Worm (Caenorhabditis elegans) whole organism, young adult: ENCODE measurements around the gene F01G10.9.

Experiments used
- C17E4.6 ChIP-seq: fragments of 200-800 bp; sonication (Bioruptor generic); IDR thresholded peaks from 2 replicates; pipeline ENCODE4 v1.3.6; 2022; ENCODE audit warnings: missing genetic modification reagents, missing genetic modification characterization, missing compliant biosample characterization
- D2030.7 ChIP-seq: fragments of 200-800 bp; sonication (Bioruptor generic); IDR thresholded peaks from 2 replicates; pipeline ENCODE4 v1.3.6; 2022; ENCODE audit warnings: missing genetic modification reagents, missing genetic modification characterization, missing compliant biosample characterization
- F33H1.4 ChIP-seq: fragments of 200-800 bp; sonication (Bioruptor generic); IDR thresholded peaks from 2 replicates; pipeline ENCODE4 v1.3.6; 2022; ENCODE audit warnings: missing genetic modification reagents, missing genetic modification characterization, missing compliant biosample characterization
- F57A8.1 ChIP-seq: fragments of 200-800 bp; sonication (Bioruptor generic); optimal IDR thresholded peaks from 2 replicates; lab custom pipeline; 2018; ENCODE audit warnings: mild to moderate bottlenecking, missing genetic modification characterization, moderate library complexity, missing compliant biosample characterization
- K12H6.12 ChIP-seq: fragments of 200-800 bp; sonication (Bioruptor generic); optimal IDR thresholded peaks from 2 replicates; lab custom pipeline; 2018; ENCODE audit warnings: mild to moderate bottlenecking, missing genetic modification characterization, missing compliant biosample characterization
- Y67H2A.10 ChIP-seq: fragments of 200-800 bp; sonication (Bioruptor generic); conservative IDR thresholded peaks from 2 replicates; pipeline ENCODE4 v1.3.6; 2022; ENCODE audit warnings: missing genetic modification reagents, missing genetic modification characterization, missing compliant biosample characterization
- Y79H2A.3 ChIP-seq: fragments of 200-800 bp; sonication (Bioruptor generic); conservative IDR thresholded peaks from 2 replicates; pipeline ENCODE4 v1.3.6; 2022; ENCODE audit warnings: missing genetic modification reagents, missing genetic modification characterization, missing compliant biosample characterization
- ZK185.1 ChIP-seq: sonication (generic microtip); optimal IDR thresholded peaks from 2 replicates; lab custom pipeline; 2016; ENCODE audit warnings: mild to moderate bottlenecking, missing genetic modification characterization, missing compliant biosample characterization; ENCODE audit not compliant: poor library complexity, severe bottlenecking
- ama-1 ChIP-seq, 3 experiments: fragments of 150-350 bp in 1 of 3; sonication (generic microtip) in 2 of 3; optimal IDR thresholded peaks; 2 replicates each; lab custom pipeline; 2014 to 2018; ENCODE audit warnings: missing biosample characterization in 2 of 3, missing genetic modification characterization in 2 of 3, missing genetic modification reagents in 2 of 3
- attf-6 ChIP-seq: fragments of 200-800 bp; sonication (Bioruptor generic); IDR thresholded peaks from 2 replicates; pipeline ENCODE4 v1.3.6; 2022; ENCODE audit warnings: missing genetic modification reagents, missing genetic modification characterization, missing compliant biosample characterization
- bed-1 ChIP-seq: fragments of 200-800 bp; sonication (Bioruptor generic); IDR thresholded peaks from 2 replicates; pipeline ENCODE4 v1.3.6; 2022; ENCODE audit warnings: missing genetic modification reagents, missing genetic modification characterization, missing compliant biosample characterization
- bed-2 ChIP-seq: fragments of 200-800 bp; sonication (Bioruptor generic); IDR thresholded peaks from 2 replicates; pipeline ENCODE4 v1.3.6; 2022; ENCODE audit warnings: missing genetic modification reagents, missing genetic modification characterization, missing compliant biosample characterization
- ceh-100 ChIP-seq: fragments of 200-800 bp; sonication (Bioruptor generic); IDR thresholded peaks from 2 replicates; pipeline ENCODE4 v1.3.6; 2022; ENCODE audit warnings: missing genetic modification reagents, missing genetic modification characterization, missing compliant biosample characterization
- ceh-79 ChIP-seq: sonication (generic microtip); optimal IDR thresholded peaks from 2 replicates; lab custom pipeline; 2017; ENCODE audit warnings: mild to moderate bottlenecking, missing genetic modification characterization, missing compliant biosample characterization
- ceh-91 ChIP-seq: fragments of 200-800 bp; sonication (Bioruptor generic); IDR thresholded peaks from 2 replicates; pipeline ENCODE4 v1.3.6; 2022; ENCODE audit warnings: missing genetic modification reagents, missing genetic modification characterization, missing compliant biosample characterization
- chd-7 ChIP-seq: sonication (generic microtip); optimal IDR thresholded peaks from 2 replicates; lab custom pipeline; 2016; ENCODE audit warnings: mild to moderate bottlenecking, missing genetic modification characterization, moderate library complexity, missing compliant biosample characterization
- dpff-1 ChIP-seq: sonication (generic microtip); optimal IDR thresholded peaks from 2 replicates; lab custom pipeline; 2017; ENCODE audit warnings: mild to moderate bottlenecking, missing genetic modification characterization, missing compliant biosample characterization
- efl-1 ChIP-seq: fragments of 150-350 bp; optimal IDR thresholded peaks from 2 replicates; lab custom pipeline; 2014; ENCODE audit warnings: missing biosample characterization, missing genetic modification reagents, missing genetic modification characterization
- egl-44 ChIP-seq: fragments of 200-800 bp; sonication (Bioruptor generic); IDR thresholded peaks from 2 replicates; pipeline ENCODE4 v1.3.6; 2022; ENCODE audit warnings: missing genetic modification reagents, missing genetic modification characterization, missing compliant biosample characterization
- egrh-3 ChIP-seq: fragments of 200-800 bp; sonication (Bioruptor generic); IDR thresholded peaks from 2 replicates; pipeline ENCODE4 v1.3.6; 2022; ENCODE audit warnings: missing genetic modification reagents, missing genetic modification characterization, missing compliant biosample characterization
- gei-17 ChIP-seq: fragments of 200-800 bp; sonication (Bioruptor generic); optimal IDR thresholded peaks from 2 replicates; lab custom pipeline; 2018; ENCODE audit warnings: mild to moderate bottlenecking, missing genetic modification characterization, missing compliant biosample characterization
- him-1 ChIP-seq: sonication (generic microtip); optimal IDR thresholded peaks from 2 replicates; lab custom pipeline; 2016; ENCODE audit warnings: missing genotype, missing genetic modification reagents, missing genetic modification characterization, missing compliant biosample characterization
- hmg-1.2 ChIP-seq: fragments of 200-800 bp; sonication (Bioruptor generic); IDR thresholded peaks from 2 replicates; pipeline ENCODE4 v1.3.6; 2022; ENCODE audit warnings: missing genetic modification reagents, missing genetic modification characterization, missing compliant biosample characterization
- hmg-20 ChIP-seq: fragments of 200-800 bp; sonication (Bioruptor generic); IDR thresholded peaks from 2 replicates; pipeline ENCODE4 v1.3.6; 2022; ENCODE audit warnings: missing genetic modification reagents, missing genetic modification characterization, missing compliant biosample characterization
- hsf-1 ChIP-seq: fragments of 200-800 bp; sonication (Bioruptor generic); IDR thresholded peaks from 2 replicates; pipeline ENCODE4 v1.3.6; 2022; ENCODE audit warnings: missing genetic modification reagents, missing genetic modification characterization, missing compliant biosample characterization
- lag-1 ChIP-seq: fragments of 200-800 bp; sonication (Bioruptor generic); IDR thresholded peaks from 2 replicates; pipeline ENCODE4 v1.3.6; 2022; ENCODE audit warnings: missing genetic modification reagents, missing genetic modification characterization, missing compliant biosample characterization
- let-526 ChIP-seq: fragments of 200-800 bp; sonication (Bioruptor generic); IDR thresholded peaks from 2 replicates; pipeline ENCODE4 v1.3.6; 2022; ENCODE audit warnings: missing genetic modification reagents, missing genetic modification characterization, missing compliant biosample characterization
- lin-26 ChIP-seq: fragments of 200-800 bp; sonication (Bioruptor generic); IDR thresholded peaks from 2 replicates; pipeline ENCODE4 v1.3.6; 2022; ENCODE audit warnings: missing genetic modification reagents, missing genetic modification characterization, missing compliant biosample characterization
- lin-35 ChIP-seq, 3 experiments: fragments of 150-350 bp in 2 of 3; sonication (generic microtip) in 1 of 3; optimal IDR thresholded peaks; 2 replicates each; lab custom pipeline; 2014 to 2018; ENCODE audit warnings: missing biosample characterization in 3 of 3, missing genetic modification characterization in 3 of 3, missing genetic modification reagents in 3 of 3
- lir-1 ChIP-seq: fragments of 200-800 bp; sonication (Bioruptor generic); conservative IDR thresholded peaks from 2 replicates; pipeline ENCODE4 v1.3.6; 2022; ENCODE audit warnings: missing genetic modification reagents, missing genetic modification characterization, missing compliant biosample characterization
- madf-3 ChIP-seq: fragments of 200-800 bp; sonication (Bioruptor generic); IDR thresholded peaks from 2 replicates; pipeline ENCODE4 v1.3.6; 2022; ENCODE audit warnings: missing genetic modification reagents, missing genetic modification characterization, missing compliant biosample characterization
- madf-8 ChIP-seq: fragments of 200-800 bp; sonication (Bioruptor generic); conservative IDR thresholded peaks from 2 replicates; pipeline ENCODE4 v1.3.6; 2022; ENCODE audit warnings: missing genetic modification reagents, missing genetic modification characterization, missing compliant biosample characterization
- mel-28 ChIP-seq: sonication (generic microtip); optimal IDR thresholded peaks from 2 replicates; lab custom pipeline; 2016; ENCODE audit warnings: borderline replicate concordance, mild to moderate bottlenecking, missing genetic modification characterization, missing compliant biosample characterization
- mes-4 ChIP-seq: sonication (generic microtip); optimal IDR thresholded peaks from 2 replicates; lab custom pipeline; 2016; ENCODE audit warnings: missing genotype, missing genetic modification characterization, missing compliant biosample characterization
- nfyb-1 ChIP-seq: fragments of 200-800 bp; sonication (Bioruptor generic); IDR thresholded peaks from 2 replicates; pipeline ENCODE4 v1.3.6; 2022; ENCODE audit warnings: missing genetic modification reagents, missing genetic modification characterization, missing compliant biosample characterization
- nhr-120 ChIP-seq: fragments of 200-800 bp; sonication (Bioruptor generic); IDR thresholded peaks from 2 replicates; pipeline ENCODE4 v1.3.6; 2022; ENCODE audit warnings: missing genetic modification characterization, missing compliant biosample characterization
- nhr-90 ChIP-seq: sonication (generic microtip); optimal IDR thresholded peaks from 2 replicates; lab custom pipeline; 2016; ENCODE audit warnings: missing genotype, mild to moderate bottlenecking, missing genetic modification characterization, missing compliant biosample characterization
- pbrm-1 ChIP-seq: fragments of 200-800 bp; sonication (Bioruptor generic); IDR thresholded peaks from 2 replicates; pipeline ENCODE4 v1.3.6; 2022; ENCODE audit warnings: missing genetic modification reagents, missing genetic modification characterization, missing compliant biosample characterization
- rcor-1 ChIP-seq: fragments of 200-800 bp; sonication (Bioruptor generic); IDR thresholded peaks from 2 replicates; pipeline ENCODE4 v1.3.6; 2022; ENCODE audit warnings: missing genetic modification reagents, missing genetic modification characterization, missing compliant biosample characterization
- snpc-1.3 ChIP-seq: sonication (generic microtip); optimal IDR thresholded peaks from 2 replicates; lab custom pipeline; 2017; ENCODE audit warnings: missing genetic modification characterization, mild to moderate bottlenecking, missing compliant biosample characterization, antibody characterized with exemption, moderate library complexity, missing genotype, missing genetic modification reagents; ENCODE audit not compliant: insufficient read depth
- snpc-4 ChIP-seq, 5 experiments: fragments of 150-350 bp in 1 of 5; sonication (generic microtip) in 4 of 5; optimal IDR thresholded peaks; 2 replicates each; lab custom pipeline; 2014 to 2018; ENCODE audit warnings: missing genetic modification characterization in 5 of 5, missing biosample characterization in 3 of 5, antibody characterized with exemption in 2 of 5, mild to moderate bottlenecking in 2 of 5, missing compliant biosample characterization in 2 of 5, missing genotype in 2 of 5, moderate library complexity in 2 of 5, missing genetic modification reagents in 1 of 5
- somi-1 ChIP-seq: fragments of 200-800 bp; sonication (Bioruptor generic); optimal IDR thresholded peaks from 2 replicates; lab custom pipeline; 2018; ENCODE audit warnings: mild to moderate bottlenecking, missing genetic modification characterization, missing compliant biosample characterization
- zfh-2 ChIP-seq: fragments of 200-800 bp; sonication (Bioruptor generic); conservative IDR thresholded peaks from 2 replicates; pipeline ENCODE4 v1.3.6; 2022; ENCODE audit warnings: missing genetic modification reagents, missing genetic modification characterization, missing compliant biosample characterization
- ztf-18 ChIP-seq: sonication (generic microtip); optimal IDR thresholded peaks from 2 replicates; lab custom pipeline; 2016; ENCODE audit warnings: missing genotype, mild to moderate bottlenecking, missing genetic modification characterization, missing compliant biosample characterization
- ztf-22 ChIP-seq: fragments of 200-800 bp; sonication (Bioruptor generic); optimal IDR thresholded peaks from 2 replicates; lab custom pipeline; 2018; ENCODE audit warnings: mild to moderate bottlenecking, missing genetic modification characterization, moderate library complexity, missing compliant biosample characterization
- ztf-28 ChIP-seq: fragments of 200-800 bp; sonication (Bioruptor generic); IDR thresholded peaks from 2 replicates; pipeline ENCODE4 v1.3.6; 2022; ENCODE audit warnings: missing genetic modification reagents, missing genetic modification characterization, missing compliant biosample characterization

The F01G10.9 gene

ce11 chrIV:10242458-10243123 lies 16.9 kb downstream of the F01G10.9 start (continued):
- TF ChIP-seq K12H6.12 (tag; lab: Kevin White, UChicago) = no peak
- TF ChIP-seq him-1 (tag; lab: Kevin White, UChicago) = no peak
- no peak for TF ChIP-seq bed-2 (GFP tag; lab: Robert Waterston, UW)
- no peak for TF ChIP-seq dpff-1 (tag; lab: Kevin White, UChicago)
- no peak for TF ChIP-seq nhr-120
- no peak for TF ChIP-seq egl-44 (GFP tag; lab: Robert Waterston, UW)
- no peak for TF ChIP-seq F57A8.1 (GFP tag; lab: Kevin White, UChicago)
- peak; percentile 82 for TF ChIP-seq madf-8 (GFP tag; lab: Robert Waterston, UW)
- no peak for TF ChIP-seq ceh-79
- no peak for TF ChIP-seq egrh-3
- TF ChIP-seq madf-3 (GFP tag; lab: Robert Waterston, UW) = no peak
- no peak for TF ChIP-seq ztf-18 (tag; lab: Kevin White, UChicago)
- TF ChIP-seq lin-35 (GFP tag; optimal IDR thresholded peaks at IDR 0.05; lab: Kevin White, UChicago) = peak in 1 of 3 experiments; percentile 59
- no peak for TF ChIP-seq zfh-2
- peak; percentile 42; the same call in 1 of the 2 replicates for TF ChIP-seq ceh-91
- TF ChIP-seq somi-1 (GFP tag; lab: Kevin White, UChicago) = no peak
- TF ChIP-seq hmg-20 (GFP tag; lab: Robert Waterston, UW) = no peak
- TF ChIP-seq nhr-90 (tag; lab: Kevin White, UChicago) = no peak
- no peak for TF ChIP-seq ama-1 (optimal IDR thresholded peaks at IDR 0.05; lab: Kevin White, UChicago)
- TF ChIP-seq ama-1 (GFP tag; optimal IDR thresholded peaks at IDR 0.05; lab: Kevin White, UChicago) = no peak
- no peak for TF ChIP-seq ceh-100 (GFP tag; lab: Robert Waterston, UW)
- TF ChIP-seq hsf-1 (GFP tag; lab: Robert Waterston, UW) = 0 out of 2 replicates have a peak, but pooled peaks have one; percentile 48
- TF ChIP-seq let-526 (GFP tag; lab: Robert Waterston, UW) = no peak
- TF ChIP-seq Y79H2A.3 (GFP tag; lab: Robert Waterston, UW) = no peak
- no peak for TF ChIP-seq mel-28
- TF ChIP-seq attf-6 (GFP tag; lab: Robert Waterston, UW) = no peak
- no peak for TF ChIP-seq chd-7 (tag; lab: Kevin White, UChicago)
- no peak for TF ChIP-seq snpc-4 (GFP tag; optimal IDR thresholded peaks at IDR 0.05; lab: Kevin White, UChicago)
- TF ChIP-seq snpc-4 (tag; optimal IDR thresholded peaks at IDR 0.05; lab: Kevin White, UChicago) = no peak
- no peak for TF ChIP-seq mes-4 (tag; lab: Kevin White, UChicago)
- no peak for TF ChIP-seq ztf-28 (GFP tag; lab: Robert Waterston, UW)
- TF ChIP-seq D2030.7 = peak; percentile 44
- TF ChIP-seq F33H1.4 = no peak
- peak; percentile 24 for TF ChIP-seq ZK185.1 (tag; lab: Kevin White, UChicago)
- TF ChIP-seq efl-1 (GFP tag; lab: Kevin White, UChicago) = peak; percentile 81
- TF ChIP-seq lag-1 (GFP tag; lab: Robert Waterston, UW) = no peak
- no peak for TF ChIP-seq C17E4.6
- TF ChIP-seq lin-26 = no peak
- TF ChIP-seq bed-1 (GFP tag; lab: Robert Waterston, UW) = no peak
- TF ChIP-seq hmg-1.2 = no peak; the same call in 1 of the 2 replicates
- TF ChIP-seq nfyb-1 (GFP tag; lab: Robert Waterston, UW) = no peak
- no peak for TF ChIP-seq rcor-1
- no peak for TF ChIP-seq Y67H2A.10 (GFP tag; lab: Robert Waterston, UW)
- TF ChIP-seq gei-17 (GFP tag; lab: Kevin White, UChicago) = no peak
- TF ChIP-seq snpc-1.3 = no peak
- TF ChIP-seq ztf-22 (GFP tag; lab: Kevin White, UChicago) = no peak
- TF ChIP-seq lir-1 (GFP tag; lab: Robert Waterston, UW) = no peak
- peak; percentile 20; the same call in 1 of the 2 replicates for TF ChIP-seq pbrm-1 (GFP tag; lab: Robert Waterston, UW)
